Fruit fly (Drosophila melanogaster): ENCODE results near the gene Vps26.
A peak's percentile ranks its signal among the peaks of the same experiment; 100 is the strongest.

The Vps26 gene

DNA sequence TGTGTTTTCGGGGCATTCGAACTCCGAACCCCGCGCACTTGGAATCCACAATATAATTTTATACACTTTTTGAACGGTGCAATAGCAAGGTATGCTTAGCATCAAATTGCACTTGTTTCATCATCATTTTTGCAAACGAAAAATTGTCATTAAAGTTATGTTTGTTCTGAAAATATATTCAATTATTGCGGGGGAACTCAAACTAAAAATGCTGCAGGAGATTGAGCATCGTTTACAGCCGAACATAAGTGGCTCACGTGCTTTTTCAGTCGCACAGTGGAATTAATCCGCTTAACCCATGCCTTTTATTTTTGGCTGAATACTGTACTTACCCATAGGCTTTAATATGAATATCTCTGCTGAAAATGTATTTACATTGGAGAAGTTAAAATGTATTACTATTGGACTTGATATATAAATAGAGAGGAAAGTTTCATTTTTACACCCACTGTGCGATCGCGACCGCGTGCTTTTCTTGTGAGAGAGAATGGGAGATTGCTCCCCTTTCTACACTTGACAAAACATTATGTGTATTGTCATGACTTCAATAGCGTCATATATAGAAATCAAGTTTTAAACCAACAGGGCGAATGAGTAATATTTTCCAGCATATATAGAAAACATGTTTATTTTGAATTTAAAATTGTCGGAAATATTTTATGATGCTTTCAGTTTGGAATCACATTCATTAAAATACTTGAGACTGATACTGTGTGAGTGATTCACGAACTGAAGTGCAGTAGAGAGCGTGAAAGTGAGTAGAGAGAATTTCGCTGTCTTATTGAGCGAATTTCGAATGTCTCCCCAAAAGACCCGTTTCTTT lies 43.0 kb upstream of the Vps26 start:
- TF ChIP-seq CG5204 (GFP tag; optimal IDR thresholded peaks at IDR 0.05) (peak; percentile 88), cnc (optimal IDR thresholded peaks at IDR 0.05) (no peak), Mnt (GFP tag; optimal IDR thresholded peaks at IDR 0.05) (peak; percentile 92), CG7101 (tag; optimal IDR thresholded peaks at IDR 0.05) (peak; percentile 95), CG7045 (GFP tag; optimal IDR thresholded peaks at IDR 0.05) (peak; percentile 75), CG12768 (GFP tag; optimal IDR thresholded peaks at IDR 0.05) (peak; percentile 84), CG14711 (tag; optimal IDR thresholded peaks at IDR 0.05) (peak; percentile 94), ovo (GFP tag; optimal IDR thresholded peaks at IDR 0.05) (peak; percentile 90), bab1 (GFP tag; optimal IDR thresholded peaks at IDR 0.05) (peak; percentile 97), pad (GFP tag; optimal IDR thresholded peaks at IDR 0.05) (peak; percentile 89), tj (GFP tag; optimal IDR thresholded peaks at IDR 0.05) (peak; percentile 85), kay (GFP tag; ENCODE audit: borderline replicate concordance) (peak; percentile 96), toe (GFP tag; optimal IDR thresholded peaks at IDR 0.05) (peak; percentile 63), CG33017 (tag; optimal IDR thresholded peaks at IDR 0.05) (peak; percentile 85), Hr96 (GFP tag; optimal IDR thresholded peaks at IDR 0.05) (peak; percentile 93), Crg-1 (GFP tag; optimal IDR thresholded peaks at IDR 0.05) (peak; percentile 86), Clk (GFP tag; optimal IDR thresholded peaks at IDR 0.05) (peak; percentile 43), cic (GFP tag; optimal IDR thresholded peaks at IDR 0.05) (peak; percentile 69), CG1620 (GFP tag; optimal IDR thresholded peaks at IDR 0.05) (peak; percentile 90), CG11617 (GFP tag; optimal IDR thresholded peaks at IDR 0.05) (peak; percentile 98)

DNA sequence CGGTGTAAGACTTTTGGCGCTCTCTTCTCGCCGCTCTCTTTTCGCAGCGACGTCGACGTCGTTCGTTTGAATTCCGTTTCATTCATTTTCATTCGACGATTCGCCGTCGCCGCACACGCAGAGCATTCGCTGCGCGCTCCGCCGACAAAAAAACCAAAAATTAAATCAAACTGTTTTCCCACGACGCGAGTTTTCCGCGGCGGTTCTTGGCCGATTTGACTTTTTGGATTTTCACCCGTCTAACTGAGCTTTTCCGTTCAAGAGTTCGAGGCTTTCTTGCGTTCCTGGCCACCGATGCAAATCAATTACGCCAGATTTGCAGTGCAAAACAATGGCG lies 42.5 kb upstream of the Vps26 start:
- no peak for TF ChIP-seq Hr96 (GFP tag; optimal IDR thresholded peaks at IDR 0.05)
- no peak for TF ChIP-seq pad (GFP tag; optimal IDR thresholded peaks at IDR 0.05)
- no peak for TF ChIP-seq bab1 (GFP tag; optimal IDR thresholded peaks at IDR 0.05)
- no peak for TF ChIP-seq CG14711 (tag; optimal IDR thresholded peaks at IDR 0.05)
- TF ChIP-seq tj (GFP tag; optimal IDR thresholded peaks at IDR 0.05), result no peak
- no peak for TF ChIP-seq Clk (GFP tag; optimal IDR thresholded peaks at IDR 0.05)
- no peak for TF ChIP-seq Crg-1 (GFP tag; optimal IDR thresholded peaks at IDR 0.05)
- peak; percentile 79 for TF ChIP-seq CG11617 (GFP tag; optimal IDR thresholded peaks at IDR 0.05)
- TF ChIP-seq CG33017 (tag; optimal IDR thresholded peaks at IDR 0.05), result no peak
- no peak for TF ChIP-seq cnc (optimal IDR thresholded peaks at IDR 0.05)
- peak; percentile 15 for TF ChIP-seq cic (GFP tag; optimal IDR thresholded peaks at IDR 0.05)
- TF ChIP-seq CG5204 (GFP tag; optimal IDR thresholded peaks at IDR 0.05), result no peak
- no peak for TF ChIP-seq CG12768 (GFP tag; optimal IDR thresholded peaks at IDR 0.05)

DNA sequence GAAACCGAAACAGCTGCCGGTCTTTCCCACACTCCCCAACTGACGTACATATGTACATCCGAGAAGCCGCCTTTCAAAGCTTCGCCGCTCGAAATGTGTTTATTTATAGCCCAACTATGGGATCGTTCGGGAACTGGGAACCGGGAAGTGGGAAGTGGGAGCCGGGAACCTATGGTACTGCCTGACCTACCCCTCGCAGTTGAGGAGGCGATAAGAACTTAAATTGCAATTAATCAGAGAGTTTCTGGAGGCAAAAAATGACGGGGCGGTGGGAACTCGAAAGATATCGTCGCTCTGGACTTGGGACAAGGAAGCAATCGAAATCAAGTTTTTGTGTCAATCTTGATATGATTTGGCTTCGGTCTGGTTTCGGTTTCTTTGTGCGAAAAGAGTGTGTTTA lies 41.0 kb upstream of the Vps26 start:
- no peak for TF ChIP-seq CG5204 (GFP tag; optimal IDR thresholded peaks at IDR 0.05)
- no peak for TF ChIP-seq bab1 (GFP tag; optimal IDR thresholded peaks at IDR 0.05)
- TF ChIP-seq CG7101 (tag; optimal IDR thresholded peaks at IDR 0.05), result no peak
- peak; percentile 9 for TF ChIP-seq CG12768 (GFP tag; optimal IDR thresholded peaks at IDR 0.05)
- TF ChIP-seq pad (GFP tag; optimal IDR thresholded peaks at IDR 0.05), result no peak
- no peak for TF ChIP-seq kay (GFP tag; ENCODE audit: borderline replicate concordance)

DNA sequence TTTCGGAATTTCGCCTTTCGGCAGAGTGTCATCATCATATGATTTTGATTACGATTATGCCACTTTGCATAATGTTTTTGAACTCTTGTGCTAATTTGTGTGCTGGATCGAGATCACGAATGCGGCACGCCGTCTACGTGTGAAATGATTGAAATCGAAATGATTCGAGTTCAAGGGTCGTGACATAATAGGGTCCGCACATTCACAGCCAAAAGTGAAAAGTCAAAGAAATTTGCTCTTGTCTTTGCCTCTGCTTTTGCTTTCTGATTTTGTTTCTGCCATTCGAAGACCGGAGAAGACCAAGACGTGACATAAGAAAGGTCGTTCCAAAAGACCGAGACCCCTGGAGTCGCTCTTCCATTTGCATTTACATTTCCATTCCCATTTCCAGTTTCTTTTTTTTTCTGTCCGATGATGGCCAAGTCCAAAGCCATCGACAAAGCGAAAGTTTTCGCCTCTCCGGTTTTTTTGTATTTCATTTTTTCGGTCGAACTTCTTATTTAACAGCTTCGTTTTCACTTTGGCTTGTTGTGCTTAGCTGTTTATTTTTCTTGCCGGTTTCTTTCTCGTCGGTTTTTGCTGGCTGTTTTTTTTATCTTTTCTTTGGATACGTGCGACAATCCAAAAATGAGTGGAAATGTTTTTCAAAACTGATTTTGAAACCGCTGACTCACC lies 38.8 kb upstream of the Vps26 start:
- no peak for TF ChIP-seq Hr96 (GFP tag; optimal IDR thresholded peaks at IDR 0.05)
- TF ChIP-seq cic (GFP tag; optimal IDR thresholded peaks at IDR 0.05), result no peak
- TF ChIP-seq tj (GFP tag; optimal IDR thresholded peaks at IDR 0.05), result peak; percentile 71

DNA sequence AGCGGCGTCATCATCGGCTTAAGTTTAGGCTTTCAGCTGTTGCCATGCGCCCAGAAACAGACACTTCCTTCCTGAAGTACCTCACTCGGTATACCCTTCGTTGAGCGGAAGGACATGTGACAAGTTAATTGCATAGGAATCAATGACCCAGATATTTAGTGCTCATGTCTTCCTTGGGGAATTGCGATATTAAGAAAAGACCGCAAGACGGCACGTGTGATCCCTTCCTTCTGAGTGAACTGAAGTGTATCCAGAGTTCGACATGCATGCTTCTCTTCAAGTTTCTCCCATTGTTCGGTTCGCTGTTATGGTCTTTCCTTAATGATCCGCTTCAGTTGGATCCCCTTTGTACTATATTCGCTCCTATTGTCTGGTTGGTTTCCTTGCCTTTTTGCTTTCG lies 33.1 kb upstream of the Vps26 start:
- TF ChIP-seq cic (GFP tag; optimal IDR thresholded peaks at IDR 0.05) (no peak), cnc (optimal IDR thresholded peaks at IDR 0.05) (no peak), ovo (GFP tag; optimal IDR thresholded peaks at IDR 0.05) (no peak), tj (GFP tag; optimal IDR thresholded peaks at IDR 0.05) (no peak), CG1620 (GFP tag; optimal IDR thresholded peaks at IDR 0.05) (no peak), CG33017 (tag; optimal IDR thresholded peaks at IDR 0.05) (no peak), bab1 (GFP tag; optimal IDR thresholded peaks at IDR 0.05) (no peak), CG7045 (GFP tag; optimal IDR thresholded peaks at IDR 0.05) (no peak), CG14711 (tag; optimal IDR thresholded peaks at IDR 0.05) (no peak), CG5204 (GFP tag; optimal IDR thresholded peaks at IDR 0.05) (no peak), CG12768 (GFP tag; optimal IDR thresholded peaks at IDR 0.05) (no peak), kay (GFP tag; ENCODE audit: borderline replicate concordance) (no peak), Mnt (GFP tag; optimal IDR thresholded peaks at IDR 0.05) (no peak), Crg-1 (GFP tag; optimal IDR thresholded peaks at IDR 0.05) (no peak), Hr96 (GFP tag; optimal IDR thresholded peaks at IDR 0.05) (no peak), CG11617 (GFP tag; optimal IDR thresholded peaks at IDR 0.05) (no peak), pad (GFP tag; optimal IDR thresholded peaks at IDR 0.05) (no peak)

DNA sequence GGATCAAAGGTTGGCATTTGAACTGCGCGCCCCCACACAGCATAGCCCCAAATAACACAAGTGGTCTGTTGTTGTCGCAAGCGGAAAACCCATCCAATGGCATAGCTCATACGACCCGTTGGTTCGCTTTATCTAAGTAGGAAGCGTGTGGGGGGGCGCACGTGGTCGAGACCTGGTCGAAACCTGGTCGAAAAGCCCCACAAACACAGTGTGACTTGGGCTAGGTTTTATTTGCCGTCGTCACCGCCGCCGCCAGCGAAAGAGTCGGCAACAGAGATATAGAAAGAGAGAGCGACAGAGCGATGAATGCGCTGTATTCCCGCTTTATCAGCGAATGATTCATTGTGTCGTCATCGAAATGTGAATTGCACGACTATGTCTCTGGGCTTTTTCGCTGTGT lies 30.8 kb upstream of the Vps26 start:
- TF ChIP-seq Crg-1 (GFP tag; optimal IDR thresholded peaks at IDR 0.05), result no peak
- TF ChIP-seq bab1 (GFP tag; optimal IDR thresholded peaks at IDR 0.05), result peak; percentile 47
- no peak for TF ChIP-seq CG5204 (GFP tag; optimal IDR thresholded peaks at IDR 0.05)
- no peak for TF ChIP-seq CG1620 (GFP tag; optimal IDR thresholded peaks at IDR 0.05)
- TF ChIP-seq kay (GFP tag; ENCODE audit: borderline replicate concordance), result peak; percentile 58
- no peak for TF ChIP-seq CG7045 (GFP tag; optimal IDR thresholded peaks at IDR 0.05)
- no peak for TF ChIP-seq ovo (GFP tag; optimal IDR thresholded peaks at IDR 0.05)
- TF ChIP-seq tj (GFP tag; optimal IDR thresholded peaks at IDR 0.05), result peak; percentile 89
- TF ChIP-seq Hr96 (GFP tag; optimal IDR thresholded peaks at IDR 0.05), result no peak
- TF ChIP-seq toe (GFP tag; optimal IDR thresholded peaks at IDR 0.05), result no peak
- peak; percentile 9 for TF ChIP-seq CG11617 (GFP tag; optimal IDR thresholded peaks at IDR 0.05)
- peak; percentile 48 for TF ChIP-seq cic (GFP tag; optimal IDR thresholded peaks at IDR 0.05)
- no peak for TF ChIP-seq pad (GFP tag; optimal IDR thresholded peaks at IDR 0.05)
- no peak for TF ChIP-seq CG12768 (GFP tag; optimal IDR thresholded peaks at IDR 0.05)
- TF ChIP-seq CG14711 (tag; optimal IDR thresholded peaks at IDR 0.05), result no peak
- TF ChIP-seq Clk (GFP tag; optimal IDR thresholded peaks at IDR 0.05), result no peak
- TF ChIP-seq cnc (optimal IDR thresholded peaks at IDR 0.05), result peak; percentile 8 to 14
- TF ChIP-seq Mnt (GFP tag; optimal IDR thresholded peaks at IDR 0.05), result peak; percentile 82
- TF ChIP-seq CG33017 (tag; optimal IDR thresholded peaks at IDR 0.05), result no peak
